Fruit fly (Drosophila melanogaster): ENCODE measurements around the gene CG9855.
A peak's percentile ranks its signal among the peaks of the same experiment; 100 is the strongest.

CG9855 gene

DNA sequence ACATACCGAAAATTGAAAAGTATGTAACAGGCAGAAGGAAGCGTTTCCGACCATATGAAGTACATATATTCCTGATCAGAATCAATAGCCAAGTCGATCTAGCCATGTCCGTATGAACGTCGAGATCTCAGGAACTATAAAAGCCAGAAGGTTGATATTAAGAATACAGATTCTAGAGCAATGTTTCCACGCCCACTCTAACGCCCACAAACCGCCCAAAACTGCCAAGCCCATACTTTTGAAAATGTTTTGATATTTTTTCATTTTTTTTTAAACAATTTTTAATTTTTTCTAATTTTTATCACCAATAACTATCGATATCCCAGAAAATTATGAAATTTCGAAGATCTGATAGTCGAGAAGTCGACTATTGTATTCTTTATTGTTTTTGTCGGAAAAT lies 35.7 kb downstream of the CG9855 start:
- TF ChIP-seq CG9705 (GFP tag; optimal IDR thresholded peaks at IDR 0.05) (no peak), Dfd (GFP tag; optimal IDR thresholded peaks at IDR 0.05) (peak; percentile 90)

DNA sequence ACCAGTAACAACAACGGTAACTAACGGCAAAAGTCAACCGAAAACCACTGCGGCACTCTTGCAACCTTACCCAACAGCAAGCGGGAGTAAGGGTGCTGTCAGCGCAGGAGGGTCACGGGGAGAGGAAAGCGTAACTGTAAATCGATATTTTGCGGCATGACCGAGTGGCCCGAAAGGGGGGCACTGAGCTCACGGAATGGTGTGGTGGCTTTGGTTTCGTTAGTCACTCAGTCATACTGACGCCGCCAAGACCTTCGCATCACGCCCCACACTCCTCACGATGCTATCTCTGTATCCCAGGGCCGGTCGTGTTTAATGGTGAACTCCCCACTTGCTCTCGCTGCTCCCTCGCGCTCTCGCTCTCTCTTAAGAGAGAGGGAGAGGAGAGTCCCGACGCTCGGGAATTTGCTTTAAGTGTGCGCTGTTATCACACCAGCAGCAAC lies 37.0 kb downstream of the CG9855 start:
- TF ChIP-seq Hr83 (GFP tag; optimal IDR thresholded peaks at IDR 0.05; ENCODE audit: poor library complexity, severe bottlenecking), result peak; percentile 38
- TF ChIP-seq N (GFP tag; optimal IDR thresholded peaks at IDR 0.05), result no peak
- TF ChIP-seq dl (GFP tag; optimal IDR thresholded peaks at IDR 0.05; ENCODE audit: insufficient read depth in 1 of 2, partially characterized antibody in 2 of 2), result peak; percentile 54 to 85
- peak; percentile 20 for TF ChIP-seq Vsx2 (GFP tag; optimal IDR thresholded peaks at IDR 0.05; ENCODE audit: partially characterized antibody)
- TF ChIP-seq Dif (GFP tag; optimal IDR thresholded peaks at IDR 0.05; ENCODE audit: partially characterized antibody), result peak; percentile 92
- peak; percentile 16 for TF ChIP-seq h (GFP tag; optimal IDR thresholded peaks at IDR 0.05)
- no peak for TF ChIP-seq br (GFP tag; optimal IDR thresholded peaks at IDR 0.05)
- peak; percentile 7 for TF ChIP-seq Jra (GFP tag; optimal IDR thresholded peaks at IDR 0.05)
- no peak for TF ChIP-seq Rel (GFP tag; optimal IDR thresholded peaks at IDR 0.05)
- no peak for TF ChIP-seq Rel (tag; optimal IDR thresholded peaks at IDR 0.05)

dm6 chr3R:4359625-4360024 lies 38.0 kb downstream of the CG9855 start, which contains the start of gene CG1090:
Gene CG1090, plus strand, starts transcription at chr3R:4359883.
- TF ChIP-seq brk (GFP tag; optimal IDR thresholded peaks at IDR 0.05) (no peak), fru (GFP tag; optimal IDR thresholded peaks at IDR 0.05) (no peak), lola (GFP tag; optimal IDR thresholded peaks at IDR 0.05) (no peak), h (GFP tag; optimal IDR thresholded peaks at IDR 0.05) (no peak), OdsH (GFP tag; optimal IDR thresholded peaks at IDR 0.05) (no peak), HLH106 (tag; optimal IDR thresholded peaks at IDR 0.05) (no peak), CrebA (GFP tag; optimal IDR thresholded peaks at IDR 0.05; ENCODE audit: borderline replicate concordance) (no peak), tai (GFP tag; optimal IDR thresholded peaks at IDR 0.05) (no peak), dsf (GFP tag; optimal IDR thresholded peaks at IDR 0.05; ENCODE audit: borderline replicate concordance) (no peak), Dfd (GFP tag; optimal IDR thresholded peaks at IDR 0.05) (no peak), CG9705 (GFP tag; optimal IDR thresholded peaks at IDR 0.05) (no peak), usp (GFP tag; optimal IDR thresholded peaks at IDR 0.05) (no peak), Jra (GFP tag; optimal IDR thresholded peaks at IDR 0.05) (no peak), Rel (GFP tag; optimal IDR thresholded peaks at IDR 0.05) (no peak), Rel (tag; optimal IDR thresholded peaks at IDR 0.05) (no peak), pan (optimal IDR thresholded peaks at IDR 0.05) (no peak), Hr78 (GFP tag; optimal IDR thresholded peaks at IDR 0.05) (no peak), psq (GFP tag; optimal IDR thresholded peaks at IDR 0.05) (no peak)

dm6 chr3R:4353569-4353968 lies 44.1 kb downstream of the CG9855 start:
- TF ChIP-seq Jra (GFP tag; optimal IDR thresholded peaks at IDR 0.05), result no peak
- TF ChIP-seq woc (GFP tag; optimal IDR thresholded peaks at IDR 0.05), result no peak
- TF ChIP-seq Dif (GFP tag; optimal IDR thresholded peaks at IDR 0.05; ENCODE audit: partially characterized antibody), result no peak
- no peak for TF ChIP-seq Rel (GFP tag; optimal IDR thresholded peaks at IDR 0.05)
- no peak for TF ChIP-seq Rel (tag; optimal IDR thresholded peaks at IDR 0.05)
- TF ChIP-seq CG32264 (GFP tag; optimal IDR thresholded peaks at IDR 0.05), result no peak
- no peak for TF ChIP-seq OdsH (GFP tag; optimal IDR thresholded peaks at IDR 0.05)
- no peak for TF ChIP-seq Hr83 (GFP tag; optimal IDR thresholded peaks at IDR 0.05; ENCODE audit: poor library complexity, severe bottlenecking)
- no peak for TF ChIP-seq Dfd (GFP tag; optimal IDR thresholded peaks at IDR 0.05)
- no peak for TF ChIP-seq Hr78 (GFP tag; optimal IDR thresholded peaks at IDR 0.05)
- no peak for TF ChIP-seq h (GFP tag; optimal IDR thresholded peaks at IDR 0.05)
- no peak for TF ChIP-seq foxo (GFP tag; optimal IDR thresholded peaks at IDR 0.05)
- TF ChIP-seq Hnf4 (GFP tag; optimal IDR thresholded peaks at IDR 0.05), result no peak
- TF ChIP-seq CrebA (GFP tag; optimal IDR thresholded peaks at IDR 0.05; ENCODE audit: borderline replicate concordance), result no peak

DNA sequence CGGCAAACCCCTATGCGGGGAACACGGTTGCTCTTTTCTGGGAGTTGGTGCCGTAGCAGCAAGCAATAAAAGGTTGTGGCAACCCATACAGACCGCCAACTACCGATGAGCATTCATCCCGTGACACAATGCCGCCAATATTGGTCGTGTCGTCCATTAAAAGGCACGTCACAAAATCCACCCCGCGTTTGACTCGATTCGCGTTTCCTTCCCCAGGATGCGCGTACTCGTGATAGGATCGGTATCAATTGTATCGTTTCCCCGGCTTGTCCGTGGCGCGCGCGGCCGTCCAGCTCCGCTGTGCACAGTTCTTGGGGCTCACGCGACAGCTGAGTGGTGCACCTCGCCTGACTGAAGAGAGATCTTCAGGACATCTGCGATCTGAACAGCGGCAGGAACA lies 47.5 kb downstream of the CG9855 start:
- TF ChIP-seq Hnf4 (GFP tag; optimal IDR thresholded peaks at IDR 0.05), result no peak
- no peak for TF ChIP-seq rgr (GFP tag; optimal IDR thresholded peaks at IDR 0.05)
- no peak for TF ChIP-seq sage (GFP tag; optimal IDR thresholded peaks at IDR 0.05)
- TF ChIP-seq Hr78 (GFP tag; optimal IDR thresholded peaks at IDR 0.05), result no peak
- TF ChIP-seq br (GFP tag; optimal IDR thresholded peaks at IDR 0.05), result no peak
- TF ChIP-seq Sp1 (GFP tag; optimal IDR thresholded peaks at IDR 0.05), result no peak
- no peak for TF ChIP-seq Dif (GFP tag; optimal IDR thresholded peaks at IDR 0.05; ENCODE audit: partially characterized antibody)
- TF ChIP-seq psq (GFP tag; optimal IDR thresholded peaks at IDR 0.05), result no peak

Data from whole organism, wandering third instar larva.